Worm (Caenorhabditis elegans): ENCODE results near the gene Y52E8A.6.

- no peak for TF ChIP-seq dmd-9 (GFP tag; IDR thresholded peaks at IDR 0.05)
- no peak for TF ChIP-seq ztf-11 (tag; optimal IDR thresholded peaks at IDR 0.05)
- TF ChIP-seq daf-8 (GFP tag; IDR thresholded peaks at IDR 0.05): no peak
- TF ChIP-seq ZK546.5 (tag; optimal IDR thresholded peaks at IDR 0.05): no peak
- no peak for TF ChIP-seq tag-97 (GFP tag; IDR thresholded peaks at IDR 0.05)
- TF ChIP-seq lin-38 (GFP tag; IDR thresholded peaks at IDR 0.05): no peak
- TF ChIP-seq saeg-2 (GFP tag; IDR thresholded peaks at IDR 0.05): no peak
Measured at ce11 chrII:4321766-4322165, 2.0 kb upstream of the Y52E8A.6 start, which contains the start of gene Y52E8A.1.

All from whole organism, L4 larva.